Worm (Caenorhabditis elegans) whole organism, young adult: ENCODE results near the gene C28D4.18.

Experiments
- B0019.2 ChIP-seq: fragments of 200-800 bp; sonication (Bioruptor generic); conservative IDR thresholded peaks from 2 replicates; pipeline ENCODE4 v1.3.6; 2022; ENCODE audit warnings: missing genetic modification reagents, missing genetic modification characterization, missing compliant biosample characterization
- B0261.1 ChIP-seq: sonication (generic microtip); optimal IDR thresholded peaks from 2 replicates; lab custom pipeline; 2016; ENCODE audit warnings: mild to moderate bottlenecking, missing genetic modification characterization, moderate library complexity, missing compliant biosample characterization
- C17E4.6 ChIP-seq: fragments of 200-800 bp; sonication (Bioruptor generic); IDR thresholded peaks from 2 replicates; pipeline ENCODE4 v1.3.6; 2022; ENCODE audit warnings: missing genetic modification reagents, missing genetic modification characterization, missing compliant biosample characterization
- F10E7.11 ChIP-seq: sonication (generic microtip); optimal IDR thresholded peaks from 2 replicates; lab custom pipeline; 2017; ENCODE audit warnings: mild to moderate bottlenecking, missing genetic modification characterization, moderate library complexity, missing compliant biosample characterization
- F23B12.7 ChIP-seq: sonication (generic microtip); optimal IDR thresholded peaks from 2 replicates; lab custom pipeline; 2017; ENCODE audit warnings: missing genetic modification characterization, mild to moderate bottlenecking, missing compliant biosample characterization, antibody characterized with exemption, moderate library complexity; ENCODE audit not compliant: insufficient read depth
- F33H1.4 ChIP-seq: fragments of 200-800 bp; sonication (Bioruptor generic); IDR thresholded peaks from 2 replicates; pipeline ENCODE4 v1.3.6; 2022; ENCODE audit warnings: missing genetic modification reagents, missing genetic modification characterization, missing compliant biosample characterization
- F49E8.2 ChIP-seq: sonication (generic microtip); optimal IDR thresholded peaks from 3 replicates; lab custom pipeline; 2017; ENCODE audit warnings: missing genetic modification characterization, mild to moderate bottlenecking, missing compliant biosample characterization, antibody characterized with exemption, moderate library complexity; ENCODE audit not compliant: insufficient read depth
- T07F8.4 ChIP-seq: sonication (generic microtip); optimal IDR thresholded peaks from 2 replicates; lab custom pipeline; 2016; ENCODE audit warnings: mild to moderate bottlenecking, missing genetic modification characterization, moderate library complexity, missing compliant biosample characterization
- Y53F4B.3 ChIP-seq: fragments of 200-800 bp; sonication (Bioruptor generic); IDR thresholded peaks from 2 replicates; pipeline ENCODE4 v1.3.6; 2022; ENCODE audit warnings: missing genetic modification reagents, missing genetic modification characterization, missing compliant biosample characterization
- ZK185.1 ChIP-seq: sonication (generic microtip); optimal IDR thresholded peaks from 2 replicates; lab custom pipeline; 2016; ENCODE audit warnings: mild to moderate bottlenecking, missing genetic modification characterization, missing compliant biosample characterization; ENCODE audit not compliant: poor library complexity, severe bottlenecking
- attf-3 ChIP-seq: fragments of 200-800 bp; sonication (Bioruptor generic); conservative IDR thresholded peaks from 2 replicates; pipeline ENCODE4 v1.3.6; 2022; ENCODE audit warnings: missing genetic modification reagents, missing genetic modification characterization, missing compliant biosample characterization
- bed-1 ChIP-seq: fragments of 200-800 bp; sonication (Bioruptor generic); IDR thresholded peaks from 2 replicates; pipeline ENCODE4 v1.3.6; 2022; ENCODE audit warnings: missing genetic modification reagents, missing genetic modification characterization, missing compliant biosample characterization
- cebp-2 ChIP-seq: fragments of 200-800 bp; sonication (Bioruptor generic); IDR thresholded peaks from 2 replicates; pipeline ENCODE4 v1.3.6; 2022; ENCODE audit warnings: missing genetic modification characterization, missing compliant biosample characterization
- ceh-100 ChIP-seq: fragments of 200-800 bp; sonication (Bioruptor generic); IDR thresholded peaks from 2 replicates; pipeline ENCODE4 v1.3.6; 2022; ENCODE audit warnings: missing genetic modification reagents, missing genetic modification characterization, missing compliant biosample characterization
- ceh-58 ChIP-seq: fragments of 200-800 bp; sonication (Bioruptor generic); IDR thresholded peaks from 2 replicates; pipeline ENCODE4 v1.3.6; 2022; ENCODE audit warnings: missing genetic modification characterization, missing compliant biosample characterization
- ceh-79 ChIP-seq: sonication (generic microtip); optimal IDR thresholded peaks from 2 replicates; lab custom pipeline; 2017; ENCODE audit warnings: mild to moderate bottlenecking, missing genetic modification characterization, missing compliant biosample characterization
- dpff-1 ChIP-seq: sonication (generic microtip); optimal IDR thresholded peaks from 2 replicates; lab custom pipeline; 2017; ENCODE audit warnings: mild to moderate bottlenecking, missing genetic modification characterization, missing compliant biosample characterization
- dpl-1 ChIP-seq: fragments of 150-350 bp; optimal IDR thresholded peaks from 2 replicates; lab custom pipeline; 2014; ENCODE audit warnings: missing biosample characterization, missing genetic modification reagents, missing genetic modification characterization
- efl-1 ChIP-seq: fragments of 150-350 bp; optimal IDR thresholded peaks from 2 replicates; lab custom pipeline; 2014; ENCODE audit warnings: missing biosample characterization, missing genetic modification reagents, missing genetic modification characterization
- egl-18 ChIP-seq: fragments of 200-800 bp; sonication (Bioruptor generic); IDR thresholded peaks from 2 replicates; pipeline ENCODE4 v1.3.6; 2022; ENCODE audit warnings: missing genetic modification reagents, missing genetic modification characterization, missing compliant biosample characterization
- fkh-3 ChIP-seq: sonication (generic microtip); optimal IDR thresholded peaks from 2 replicates; lab custom pipeline; 2016; ENCODE audit warnings: mild to moderate bottlenecking, missing genetic modification characterization, missing compliant biosample characterization
- gei-17 ChIP-seq: fragments of 200-800 bp; sonication (Bioruptor generic); optimal IDR thresholded peaks from 2 replicates; lab custom pipeline; 2018; ENCODE audit warnings: mild to moderate bottlenecking, missing genetic modification characterization, missing compliant biosample characterization
- him-1 ChIP-seq: sonication (generic microtip); optimal IDR thresholded peaks from 2 replicates; lab custom pipeline; 2016; ENCODE audit warnings: missing genotype, missing genetic modification reagents, missing genetic modification characterization, missing compliant biosample characterization
- hlh-26 ChIP-seq: fragments of 200-800 bp; sonication (Bioruptor generic); conservative IDR thresholded peaks from 2 replicates; pipeline ENCODE4 v1.3.6; 2022; ENCODE audit warnings: missing genetic modification reagents, missing genetic modification characterization, missing compliant biosample characterization
- lin-40 ChIP-seq: sonication (generic microtip); optimal IDR thresholded peaks from 2 replicates; lab custom pipeline; 2016; ENCODE audit warnings: missing genetic modification characterization, mild to moderate bottlenecking, missing compliant biosample characterization, missing genotype, missing genetic modification reagents
- lsl-1 ChIP-seq: fragments of 200-800 bp; sonication (Bioruptor generic); optimal IDR thresholded peaks from 2 replicates; lab custom pipeline; 2018; ENCODE audit warnings: mild to moderate bottlenecking, missing genetic modification characterization, moderate library complexity, missing compliant biosample characterization
- madf-10 ChIP-seq: sonication (generic microtip); optimal IDR thresholded peaks from 2 replicates; lab custom pipeline; 2016; ENCODE audit warnings: mild to moderate bottlenecking, missing genetic modification characterization, missing compliant biosample characterization
- madf-3 ChIP-seq: fragments of 200-800 bp; sonication (Bioruptor generic); IDR thresholded peaks from 2 replicates; pipeline ENCODE4 v1.3.6; 2022; ENCODE audit warnings: missing genetic modification reagents, missing genetic modification characterization, missing compliant biosample characterization
- mcd-1 ChIP-seq: fragments of 200-800 bp; sonication (Bioruptor generic); IDR thresholded peaks from 2 replicates; pipeline ENCODE4 v1.3.6; 2022; ENCODE audit warnings: missing genetic modification reagents, missing genetic modification characterization, missing compliant biosample characterization
- mes-4 ChIP-seq: sonication (generic microtip); optimal IDR thresholded peaks from 2 replicates; lab custom pipeline; 2016; ENCODE audit warnings: missing genotype, missing genetic modification characterization, missing compliant biosample characterization
- nfyb-1 ChIP-seq: fragments of 200-800 bp; sonication (Bioruptor generic); IDR thresholded peaks from 2 replicates; pipeline ENCODE4 v1.3.6; 2022; ENCODE audit warnings: missing genetic modification reagents, missing genetic modification characterization, missing compliant biosample characterization
- nhr-120 ChIP-seq: fragments of 200-800 bp; sonication (Bioruptor generic); IDR thresholded peaks from 2 replicates; pipeline ENCODE4 v1.3.6; 2022; ENCODE audit warnings: missing genetic modification characterization, missing compliant biosample characterization
- nhr-27 ChIP-seq: fragments of 200-800 bp; sonication (Bioruptor generic); optimal IDR thresholded peaks from 2 replicates; lab custom pipeline; 2018; ENCODE audit warnings: mild to moderate bottlenecking, missing genetic modification characterization, moderate library complexity, missing compliant biosample characterization
- pbrm-1 ChIP-seq: fragments of 200-800 bp; sonication (Bioruptor generic); IDR thresholded peaks from 2 replicates; pipeline ENCODE4 v1.3.6; 2022; ENCODE audit warnings: missing genetic modification reagents, missing genetic modification characterization, missing compliant biosample characterization
- repo-1 ChIP-seq: sonication (generic microtip); optimal IDR thresholded peaks from 2 replicates; lab custom pipeline; 2017; ENCODE audit warnings: mild to moderate bottlenecking, missing genetic modification characterization, missing compliant biosample characterization
- sdz-38 ChIP-seq: sonication (generic microtip); optimal IDR thresholded peaks from 2 replicates; lab custom pipeline; 2016; ENCODE audit warnings: missing genotype, missing genetic modification characterization, missing compliant biosample characterization
- sea-2 ChIP-seq: fragments of 200-800 bp; sonication (Bioruptor generic); IDR thresholded peaks from 2 replicates; pipeline ENCODE4 v1.3.6; 2022; ENCODE audit warnings: missing genetic modification characterization, missing compliant biosample characterization
- snpc-1.1 ChIP-seq: sonication (generic microtip); optimal IDR thresholded peaks from 2 replicates; lab custom pipeline; 2017; ENCODE audit warnings: missing genetic modification characterization, mild to moderate bottlenecking, missing compliant biosample characterization, antibody characterized with exemption, moderate library complexity, missing genotype, missing genetic modification reagents; ENCODE audit not compliant: insufficient read depth
- snpc-3.4 ChIP-seq: sonication (generic microtip); optimal IDR thresholded peaks from 2 replicates; lab custom pipeline; 2017; ENCODE audit warnings: missing genetic modification characterization, mild to moderate bottlenecking, missing compliant biosample characterization, antibody characterized with exemption, moderate library complexity, missing genotype, missing genetic modification reagents
- snpc-4 ChIP-seq, 5 experiments: fragments of 150-350 bp in 1 of 5; sonication (generic microtip) in 4 of 5; optimal IDR thresholded peaks; 2 replicates each; lab custom pipeline; 2014 to 2018; ENCODE audit warnings: missing genetic modification characterization in 5 of 5, missing biosample characterization in 3 of 5, antibody characterized with exemption in 2 of 5, mild to moderate bottlenecking in 2 of 5, missing compliant biosample characterization in 2 of 5, missing genotype in 2 of 5, moderate library complexity in 2 of 5, missing genetic modification reagents in 1 of 5
- somi-1 ChIP-seq: fragments of 200-800 bp; sonication (Bioruptor generic); optimal IDR thresholded peaks from 2 replicates; lab custom pipeline; 2018; ENCODE audit warnings: mild to moderate bottlenecking, missing genetic modification characterization, missing compliant biosample characterization
- sptf-2 ChIP-seq: fragments of 200-800 bp; sonication (Bioruptor generic); optimal IDR thresholded peaks from 2 replicates; lab custom pipeline; 2018; ENCODE audit warnings: mild to moderate bottlenecking, missing genetic modification characterization, missing compliant biosample characterization
- tlf-1 ChIP-seq: fragments of 200-800 bp; sonication (Bioruptor generic); optimal IDR thresholded peaks from 2 replicates; lab custom pipeline; 2018; ENCODE audit warnings: mild to moderate bottlenecking, missing genetic modification characterization, missing compliant biosample characterization
- xnd-1 ChIP-seq: sonication (generic microtip); optimal IDR thresholded peaks from 2 replicates; lab custom pipeline; 2016; ENCODE audit warnings: missing genotype, missing genetic modification reagents, missing genetic modification characterization, missing compliant biosample characterization
- zfh-2 ChIP-seq: fragments of 200-800 bp; sonication (Bioruptor generic); conservative IDR thresholded peaks from 2 replicates; pipeline ENCODE4 v1.3.6; 2022; ENCODE audit warnings: missing genetic modification reagents, missing genetic modification characterization, missing compliant biosample characterization
- ztf-18 ChIP-seq: sonication (generic microtip); optimal IDR thresholded peaks from 2 replicates; lab custom pipeline; 2016; ENCODE audit warnings: missing genotype, mild to moderate bottlenecking, missing genetic modification characterization, missing compliant biosample characterization
- ztf-26 ChIP-seq: sonication (generic microtip); optimal IDR thresholded peaks from 2 replicates; lab custom pipeline; 2017; ENCODE audit warnings: missing genetic modification characterization, missing compliant biosample characterization
- ztf-3 ChIP-seq: fragments of 200-800 bp; sonication (Bioruptor generic); optimal IDR thresholded peaks from 2 replicates; lab custom pipeline; 2018; ENCODE audit warnings: mild to moderate bottlenecking, missing genetic modification characterization, missing compliant biosample characterization

Gene C28D4.18

DNA sequence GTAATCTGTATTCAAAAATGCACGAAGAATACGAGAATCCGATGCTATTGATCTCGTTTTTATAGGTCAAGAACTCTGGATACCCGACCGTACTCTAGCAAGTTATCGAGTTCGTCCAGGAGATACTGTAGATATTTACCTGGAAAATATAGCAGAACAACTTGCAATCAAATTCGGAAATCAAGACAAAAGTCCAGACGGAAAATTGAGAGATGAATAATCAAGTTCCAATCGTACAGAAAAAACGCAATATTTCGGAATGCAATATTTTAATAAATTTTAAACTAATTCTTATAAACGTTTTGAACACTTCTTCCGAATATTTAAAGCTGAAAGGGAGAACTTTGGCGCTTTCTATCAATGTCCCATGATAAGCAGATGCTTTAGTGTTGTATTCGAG, 13.9 kb downstream of the C28D4.18 start (continued):
- TF ChIP-seq dpl-1 (GFP tag; lab: Kevin White, UChicago), result no peak
- TF ChIP-seq hlh-26, result no peak
- TF ChIP-seq ztf-26 (tag; lab: Kevin White, UChicago), result no peak
- no peak for TF ChIP-seq egl-18
- no peak for TF ChIP-seq ceh-58 (GFP tag; lab: Robert Waterston, UW)
- TF ChIP-seq snpc-1.1 (tag; lab: Kevin White, UChicago), result no peak
- no peak for TF ChIP-seq T07F8.4 (tag; lab: Kevin White, UChicago)
- no peak for TF ChIP-seq B0261.1 (tag; lab: Kevin White, UChicago)
- no peak for TF ChIP-seq somi-1 (GFP tag; lab: Kevin White, UChicago)
- TF ChIP-seq attf-3 (GFP tag; lab: Robert Waterston, UW), result no peak
- TF ChIP-seq bed-1 (GFP tag; lab: Robert Waterston, UW), result no peak
- TF ChIP-seq madf-3, result peak; percentile 5; the same call in 1 of the 2 replicates
- TF ChIP-seq gei-17 (GFP tag; lab: Kevin White, UChicago), result no peak
- no peak for TF ChIP-seq madf-10 (tag; lab: Kevin White, UChicago)
- TF ChIP-seq F49E8.2 (tag; lab: Kevin White, UChicago), result peak; percentile 59
- TF ChIP-seq sdz-38, result no peak
- TF ChIP-seq xnd-1 (tag; lab: Kevin White, UChicago), result peak; percentile 43
- TF ChIP-seq nhr-27 (tag; lab: Kevin White, UChicago), result no peak
- TF ChIP-seq ceh-100 (GFP tag; lab: Robert Waterston, UW), result no peak
- TF ChIP-seq mes-4 (tag; lab: Kevin White, UChicago), result no peak
- TF ChIP-seq efl-1 (GFP tag; lab: Kevin White, UChicago), result peak; percentile 33
- TF ChIP-seq cebp-2 (GFP tag; lab: Robert Waterston, UW), result no peak
- TF ChIP-seq lsl-1 (GFP tag; lab: Kevin White, UChicago), result peak; percentile 38
- no peak for TF ChIP-seq dpff-1 (tag; lab: Kevin White, UChicago)
- no peak for TF ChIP-seq sptf-2 (GFP tag; lab: Kevin White, UChicago)
- TF ChIP-seq ztf-18, result no peak
- TF ChIP-seq F23B12.7, result no peak
- TF ChIP-seq C17E4.6 (GFP tag; lab: Robert Waterston, UW), result peak; percentile 70; the same call in 1 of the 2 replicates
- no peak for TF ChIP-seq mcd-1 (GFP tag; lab: Robert Waterston, UW)
- no peak for TF ChIP-seq sea-2 (GFP tag; lab: Robert Waterston, UW)
- no peak for TF ChIP-seq ZK185.1 (tag; lab: Kevin White, UChicago)
- TF ChIP-seq ztf-3 (GFP tag; lab: Kevin White, UChicago), result no peak
- TF ChIP-seq fkh-3 (tag; lab: Kevin White, UChicago), result no peak
- TF ChIP-seq nfyb-1 (GFP tag; lab: Robert Waterston, UW), result peak; percentile 67; the same call in 1 of the 2 replicates
- no peak for TF ChIP-seq Y53F4B.3 (GFP tag; lab: Robert Waterston, UW)
- TF ChIP-seq F33H1.4 (GFP tag; lab: Robert Waterston, UW), result peak; percentile 32; the same call in 1 of the 2 replicates
- TF ChIP-seq him-1 (tag; lab: Kevin White, UChicago), result peak; percentile 35
- no peak for TF ChIP-seq pbrm-1 (GFP tag; lab: Robert Waterston, UW)
- TF ChIP-seq tlf-1 (GFP tag; lab: Kevin White, UChicago), result peak; percentile 59
- TF ChIP-seq zfh-2 (GFP tag; lab: Robert Waterston, UW), result no peak
- no peak for TF ChIP-seq snpc-3.4
- TF ChIP-seq F10E7.11 (tag; lab: Kevin White, UChicago), result no peak
- no peak for TF ChIP-seq nhr-120 (GFP tag; lab: Robert Waterston, UW)
- TF ChIP-seq repo-1 (tag; lab: Kevin White, UChicago), result peak; percentile 13
- no peak for TF ChIP-seq ceh-79 (tag; lab: Kevin White, UChicago)
- peak; percentile 40 for TF ChIP-seq snpc-4 (GFP tag; optimal IDR thresholded peaks at IDR 0.05; lab: Kevin White, UChicago)
- TF ChIP-seq snpc-4 (tag; optimal IDR thresholded peaks at IDR 0.05; lab: Kevin White, UChicago), result peak in 2 of 4 experiments; percentile 16 to 53
- no peak for TF ChIP-seq B0019.2
- no peak for TF ChIP-seq lin-40 (tag; lab: Kevin White, UChicago)
